Worm (Caenorhabditis elegans): ENCODE measurements around the gene nlp-31.

Gene nlp-31

ce11 chrV:3970410-3970809, 9.4 kb upstream of the nlp-31 start, which contains the start of gene cyp-34A9:
Gene cyp-34A9, minus strand, starts transcription at chrV:3970540.
- TF ChIP-seq hmbx-1 (tag; optimal IDR thresholded peaks at IDR 0.05), result no peak
- TF ChIP-seq tbx-11 (GFP tag; IDR thresholded peaks at IDR 0.05), result no peak
- TF ChIP-seq ceh-36 (tag; optimal IDR thresholded peaks at IDR 0.05), result no peak
- no peak for TF ChIP-seq scrt-1 (GFP tag; IDR thresholded peaks at IDR 0.05)
- no peak for TF ChIP-seq B0310.2 (tag; optimal IDR thresholded peaks at IDR 0.05)
- no peak for TF ChIP-seq flt-1 (GFP tag; IDR thresholded peaks at IDR 0.05)
- TF ChIP-seq tbx-37 (GFP tag; conservative IDR thresholded peaks at IDR 0.05), result no peak
- TF ChIP-seq hnd-1 (tag; optimal IDR thresholded peaks at IDR 0.05), result no peak
- TF ChIP-seq ama-1 (optimal IDR thresholded peaks at IDR 0.05), result no peak
- TF ChIP-seq F13C5.2 (tag; optimal IDR thresholded peaks at IDR 0.05), result no peak
- no peak for TF ChIP-seq hmg-4 (GFP tag; optimal IDR thresholded peaks at IDR 0.05)
- TF ChIP-seq tra-4 (tag; optimal IDR thresholded peaks at IDR 0.05), result no peak
- no peak for TF ChIP-seq sea-1 (GFP tag; conservative IDR thresholded peaks at IDR 0.05)

ce11 chrV:3972846-3973245, 7.0 kb upstream of the nlp-31 start, which contains the start of gene cyp-34A10:
Gene cyp-34A10, minus strand, starts transcription at chrV:3972991.
- TF ChIP-seq flt-1 (GFP tag; IDR thresholded peaks at IDR 0.05) (no peak), ets-7 (tag; optimal IDR thresholded peaks at IDR 0.05) (no peak), B0310.2 (tag; optimal IDR thresholded peaks at IDR 0.05) (no peak), sea-1 (GFP tag; conservative IDR thresholded peaks at IDR 0.05) (no peak), ceh-36 (tag; optimal IDR thresholded peaks at IDR 0.05) (no peak), tra-4 (tag; optimal IDR thresholded peaks at IDR 0.05) (no peak), ceh-13 (GFP tag; optimal IDR thresholded peaks at IDR 0.05) (no peak), hmbx-1 (tag; optimal IDR thresholded peaks at IDR 0.05) (no peak), hnd-1 (tag; optimal IDR thresholded peaks at IDR 0.05) (no peak), tbx-37 (GFP tag; conservative IDR thresholded peaks at IDR 0.05) (no peak), scrt-1 (GFP tag; IDR thresholded peaks at IDR 0.05) (no peak), tbx-11 (GFP tag; IDR thresholded peaks at IDR 0.05) (no peak), aly-1 (tag; optimal IDR thresholded peaks at IDR 0.05) (no peak), pes-1 (GFP tag; IDR thresholded peaks at IDR 0.05) (no peak)

- no peak for TF ChIP-seq F13C5.2 (tag; optimal IDR thresholded peaks at IDR 0.05)
- TF ChIP-seq tbx-37 (GFP tag; conservative IDR thresholded peaks at IDR 0.05), result no peak
- TF ChIP-seq flt-1 (GFP tag; IDR thresholded peaks at IDR 0.05), result no peak
- TF ChIP-seq tbx-11 (GFP tag; IDR thresholded peaks at IDR 0.05), result no peak
- TF ChIP-seq ceh-36 (tag; optimal IDR thresholded peaks at IDR 0.05), result no peak
- no peak for TF ChIP-seq sea-1 (GFP tag; conservative IDR thresholded peaks at IDR 0.05)
- TF ChIP-seq B0310.2 (tag; optimal IDR thresholded peaks at IDR 0.05), result no peak
- TF ChIP-seq pes-1 (GFP tag; IDR thresholded peaks at IDR 0.05), result no peak
- TF ChIP-seq ceh-13 (GFP tag; optimal IDR thresholded peaks at IDR 0.05), result no peak
- no peak for TF ChIP-seq tra-4 (tag; optimal IDR thresholded peaks at IDR 0.05)
- no peak for TF ChIP-seq hnd-1 (tag; optimal IDR thresholded peaks at IDR 0.05)
- no peak for TF ChIP-seq scrt-1 (GFP tag; IDR thresholded peaks at IDR 0.05)
- no peak for TF ChIP-seq aly-1 (tag; optimal IDR thresholded peaks at IDR 0.05)
- TF ChIP-seq hmbx-1 (tag; optimal IDR thresholded peaks at IDR 0.05), result no peak
- no peak for TF ChIP-seq ama-1 (optimal IDR thresholded peaks at IDR 0.05)
- TF ChIP-seq ets-7 (tag; optimal IDR thresholded peaks at IDR 0.05), result no peak
- no peak for TF ChIP-seq hmg-4 (GFP tag; optimal IDR thresholded peaks at IDR 0.05)
Measured at ce11 chrV:3974361-3974760, 5.5 kb upstream of the nlp-31 start, which contains the start of gene str-82. Gene str-82, plus strand, starts transcription at chrV:3974661.

ce11 chrV:3976964-3977363, 2.9 kb upstream of the nlp-31 start, which contains the start of gene str-83:
Gene str-83, plus strand, starts transcription at chrV:3977264.
- TF ChIP-seq scrt-1 (GFP tag; IDR thresholded peaks at IDR 0.05) (no peak), B0310.2 (tag; optimal IDR thresholded peaks at IDR 0.05) (no peak), aly-1 (tag; optimal IDR thresholded peaks at IDR 0.05) (no peak), tbx-11 (GFP tag; IDR thresholded peaks at IDR 0.05) (no peak), ceh-13 (GFP tag; optimal IDR thresholded peaks at IDR 0.05) (no peak), tbx-37 (GFP tag; conservative IDR thresholded peaks at IDR 0.05) (no peak), ama-1 (optimal IDR thresholded peaks at IDR 0.05) (no peak), hmbx-1 (tag; optimal IDR thresholded peaks at IDR 0.05) (no peak), ets-7 (tag; optimal IDR thresholded peaks at IDR 0.05) (no peak), hnd-1 (tag; optimal IDR thresholded peaks at IDR 0.05) (no peak), ceh-36 (tag; optimal IDR thresholded peaks at IDR 0.05) (no peak), pes-1 (GFP tag; IDR thresholded peaks at IDR 0.05) (no peak), hmg-4 (GFP tag; optimal IDR thresholded peaks at IDR 0.05) (no peak), flt-1 (GFP tag; IDR thresholded peaks at IDR 0.05) (no peak), sea-1 (GFP tag; conservative IDR thresholded peaks at IDR 0.05) (no peak), F13C5.2 (tag; optimal IDR thresholded peaks at IDR 0.05) (no peak), tra-4 (tag; optimal IDR thresholded peaks at IDR 0.05) (no peak)

ce11 chrV:3979053-3979452, 802 bp upstream of the nlp-31 start, which contains the start of gene nlp-34:
Gene nlp-34, minus strand, starts transcription at chrV:3979134.
- TF ChIP-seq tra-4 (tag; optimal IDR thresholded peaks at IDR 0.05) (no peak), F13C5.2 (tag; optimal IDR thresholded peaks at IDR 0.05) (no peak), hnd-1 (tag; optimal IDR thresholded peaks at IDR 0.05) (no peak), pes-1 (GFP tag; IDR thresholded peaks at IDR 0.05) (no peak), ceh-13 (GFP tag; optimal IDR thresholded peaks at IDR 0.05) (no peak), hmbx-1 (tag; optimal IDR thresholded peaks at IDR 0.05) (no peak), tbx-37 (GFP tag; conservative IDR thresholded peaks at IDR 0.05) (no peak), ets-7 (tag; optimal IDR thresholded peaks at IDR 0.05) (no peak), ama-1 (optimal IDR thresholded peaks at IDR 0.05) (no peak), B0310.2 (tag; optimal IDR thresholded peaks at IDR 0.05) (no peak), ceh-36 (tag; optimal IDR thresholded peaks at IDR 0.05) (no peak), flt-1 (GFP tag; IDR thresholded peaks at IDR 0.05) (no peak), scrt-1 (GFP tag; IDR thresholded peaks at IDR 0.05) (no peak), sea-1 (GFP tag; conservative IDR thresholded peaks at IDR 0.05) (no peak), hmg-4 (GFP tag; optimal IDR thresholded peaks at IDR 0.05) (no peak), aly-1 (tag; optimal IDR thresholded peaks at IDR 0.05) (no peak)

- TF ChIP-seq scrt-1 (GFP tag; IDR thresholded peaks at IDR 0.05) (no peak), tbx-11 (GFP tag; IDR thresholded peaks at IDR 0.05) (no peak), hnd-1 (tag; optimal IDR thresholded peaks at IDR 0.05) (no peak), F13C5.2 (tag; optimal IDR thresholded peaks at IDR 0.05) (no peak), hmbx-1 (tag; optimal IDR thresholded peaks at IDR 0.05) (no peak), hmg-4 (GFP tag; optimal IDR thresholded peaks at IDR 0.05) (no peak), sea-1 (GFP tag; conservative IDR thresholded peaks at IDR 0.05) (no peak), ama-1 (optimal IDR thresholded peaks at IDR 0.05) (no peak), pes-1 (GFP tag; IDR thresholded peaks at IDR 0.05) (no peak), tra-4 (tag; optimal IDR thresholded peaks at IDR 0.05) (no peak)
Measured at ce11 chrV:3980228-3980933, 526 bp downstream of the nlp-31 start.

Measured in whole organism, early embryonic.